Fruit fly (Drosophila melanogaster) whole organism, adult: Measurements from ENCODE around the gene WDR79.

Experiments
- CG14711 ChIP-seq: fragments of 200-800 bp; sonication (Bioruptor generic); optimal IDR thresholded peaks from 2 replicates; lab custom pipeline; 2018; ENCODE audit warnings: missing biosample characterization, mild to moderate bottlenecking, missing genetic modification characterization, moderate library complexity
- pad ChIP-seq: fragments of 200-800 bp; sonication (Bioruptor generic); optimal IDR thresholded peaks from 3 replicates; lab custom pipeline; 2017; ENCODE audit warnings: missing biosample characterization, missing genetic modification characterization, mild to moderate bottlenecking, moderate library complexity, missing genetic modification reagents

dm6 chr2L:6130522-6131073 lies 3.0 kb upstream of the WDR79 start, which contains the start of the genes B9d2, tctn and CG9222:
- TF ChIP-seq CG14711 (tag; lab: Kevin White, UChicago) (no peak), pad (GFP tag; lab: Kevin White, UChicago) (no peak)
